Fruit fly (Drosophila melanogaster) whole organism, embryonic: ENCODE results near the gene Ubi-p63E.

ENCODE experiments used
- Adf1 ChIP-seq: fragments of 200-800 bp; sonication (Bioruptor generic); IDR thresholded peaks from 2 replicates; pipeline ENCODE4 v1.3.6; 2022; ENCODE audit warnings: missing biosample characterization, missing genetic modification characterization
- CG10267 ChIP-seq: fragments of 200-800 bp; sonication (Bioruptor generic); optimal IDR thresholded peaks from 2 replicates; lab custom pipeline; 2018; ENCODE audit warnings: missing biosample characterization, mild to moderate bottlenecking, missing genetic modification characterization, moderate library complexity
- CG11247 ChIP-seq: fragments of 200-800 bp; sonication (Bioruptor generic); IDR thresholded peaks from 2 replicates; pipeline ENCODE4 v1.3.6; 2022; ENCODE audit warnings: missing biosample characterization, missing genetic modification characterization
- CG16863 ChIP-seq: fragments of 200-800 bp; sonication (Bioruptor generic); optimal IDR thresholded peaks from 3 replicates; lab custom pipeline; 2016; ENCODE audit warnings: missing biosample characterization, missing genetic modification characterization
- CG3163 ChIP-seq: fragments of 200-800 bp; sonication (Bioruptor generic); optimal IDR thresholded peaks from 3 replicates; lab custom pipeline; 2016; ENCODE audit warnings: missing biosample characterization, missing genetic modification characterization
- CG6683 ChIP-seq: fragments of 200-800 bp; sonication (Bioruptor generic); optimal IDR thresholded peaks from 2 replicates; lab custom pipeline; 2017; ENCODE audit warnings: missing biosample characterization, mild to moderate bottlenecking, missing genetic modification characterization, missing genetic modification reagents
- knrl ChIP-seq: fragments of 200-800 bp; sonication (Bioruptor generic); IDR thresholded peaks from 3 replicates; pipeline ENCODE4 v1.3.6; 2022; ENCODE audit warnings: missing biosample characterization, missing genetic modification characterization; ENCODE audit not compliant: partially characterized antibody

DNA sequence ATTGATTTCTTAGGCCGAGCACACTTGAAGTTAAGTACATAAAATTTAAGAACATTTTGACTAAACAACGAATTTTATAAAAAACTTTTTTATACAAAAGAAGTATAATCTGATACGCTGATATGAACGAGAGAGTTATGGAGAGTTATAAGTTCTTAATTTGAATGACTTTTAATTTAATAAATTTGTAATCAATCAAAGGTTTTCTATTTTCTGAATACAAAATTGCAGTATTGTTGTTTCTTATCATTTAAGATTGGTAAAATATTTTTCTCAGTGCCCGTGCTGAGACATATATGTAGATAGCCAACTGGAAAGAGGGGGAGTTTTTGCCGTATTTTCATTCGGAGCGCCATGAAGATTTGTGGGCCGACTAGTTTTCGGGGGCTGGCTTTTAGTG is 29.9 kb downstream of the Ubi-p63E start:
- TF ChIP-seq CG10267, result peak; percentile 60
- TF ChIP-seq CG11247, result no peak
- TF ChIP-seq CG16863 (GFP tag; lab: Kevin White, UChicago), result no peak
- TF ChIP-seq CG3163, result no peak
- TF ChIP-seq knrl, result no peak
- TF ChIP-seq Adf1 (GFP tag; lab: Robert Waterston, UW), result no peak
- no peak for TF ChIP-seq CG6683 (GFP tag; lab: Kevin White, UChicago)
